Worm (Caenorhabditis elegans): ENCODE results near the gene F59B2.3.

- TF ChIP-seq dpff-1 (tag; optimal IDR thresholded peaks at IDR 0.05) (no peak), zfh-2 (GFP tag; conservative IDR thresholded peaks at IDR 0.05) (no peak), lsl-1 (GFP tag; optimal IDR thresholded peaks at IDR 0.05) (no peak), ama-1 (optimal IDR thresholded peaks at IDR 0.05) (no peak), ama-1 (GFP tag; optimal IDR thresholded peaks at IDR 0.05) (no peak), unc-62 (GFP tag; optimal IDR thresholded peaks at IDR 0.05) (no peak), ceh-79 (tag; optimal IDR thresholded peaks at IDR 0.05) (no peak), hmg-1.2 (GFP tag; IDR thresholded peaks at IDR 0.05) (peak; percentile 19; the same call in 1 of the 2 replicates), dox-1 (GFP tag; IDR thresholded peaks at IDR 0.05) (no peak), aptf-3 (GFP tag; IDR thresholded peaks at IDR 0.05) (no peak), fkh-3 (tag; optimal IDR thresholded peaks at IDR 0.05) (no peak), snpc-4 (GFP tag; optimal IDR thresholded peaks at IDR 0.05) (no peak), snpc-4 (tag; optimal IDR thresholded peaks at IDR 0.05) (no peak), ztf-26 (tag; optimal IDR thresholded peaks at IDR 0.05) (no peak), repo-1 (tag; optimal IDR thresholded peaks at IDR 0.05) (no peak), snpc-3.4 (tag; optimal IDR thresholded peaks at IDR 0.05) (no peak)
Measured at ce11 chrIII:8998884-8999283, 682 bp downstream of the F59B2.3 start.

Measured in whole organism, young adult.